Worm (Caenorhabditis elegans) whole organism, L3 larva: Measurements from ENCODE around the gene W03G1.2.

Experiments used
- aly-2 ChIP-seq: fragments of 150-350 bp; optimal IDR thresholded peaks from 2 replicates; lab custom pipeline; 2014; ENCODE audit warnings: missing biosample characterization, missing genetic modification characterization
- ama-1 ChIP-seq: fragments of 150-350 bp; optimal IDR thresholded peaks from 2 replicates; lab custom pipeline; 2018
- ceh-16 ChIP-seq: sonication (generic microtip); optimal IDR thresholded peaks from 2 replicates; lab custom pipeline; 2017; ENCODE audit warnings: missing biosample characterization, missing genetic modification characterization
- daf-12 ChIP-seq: fragments of 150-350 bp; optimal IDR thresholded peaks from 2 replicates; lab custom pipeline; 2014; ENCODE audit warnings: missing biosample characterization, missing genetic modification reagents, missing genetic modification characterization
- egl-27 ChIP-seq: sonication (generic microtip); optimal IDR thresholded peaks from 4 replicates; lab custom pipeline; 2017; ENCODE audit warnings: missing biosample characterization, missing genetic modification reagents, missing genetic modification characterization
- egl-5 ChIP-seq: fragments of 150-350 bp; optimal IDR thresholded peaks from 2 replicates; lab custom pipeline; 2017; ENCODE audit warnings: missing biosample characterization, missing genetic modification reagents, missing genetic modification characterization, inconsistent platforms
- elt-1 ChIP-seq: fragments of 150-350 bp; optimal IDR thresholded peaks from 2 replicates; lab custom pipeline; 2014; ENCODE audit warnings: missing biosample characterization, missing genetic modification characterization
- elt-2 ChIP-seq: sonication (generic microtip); optimal IDR thresholded peaks from 2 replicates; lab custom pipeline; 2016; ENCODE audit warnings: missing genetic modification reagents, mild to moderate bottlenecking, missing genetic modification characterization, missing compliant biosample characterization
- fkh-2 ChIP-seq: fragments of 150-350 bp; optimal IDR thresholded peaks from 2 replicates; lab custom pipeline; 2014; ENCODE audit warnings: missing biosample characterization, missing genetic modification reagents, missing genetic modification characterization
- fos-1 ChIP-seq: fragments of 150-350 bp; optimal IDR thresholded peaks from 2 replicates; lab custom pipeline; 2014; ENCODE audit warnings: missing biosample characterization, missing genetic modification characterization
- hmg-11 ChIP-seq: sonication (generic microtip); optimal IDR thresholded peaks from 2 replicates; lab custom pipeline; 2016; ENCODE audit warnings: missing genetic modification characterization, missing compliant biosample characterization
- jun-1 ChIP-seq: fragments of 150-350 bp; optimal IDR thresholded peaks from 2 replicates; lab custom pipeline; 2014; ENCODE audit warnings: missing biosample characterization, missing genetic modification reagents, missing genetic modification characterization
- lin-15B ChIP-seq: fragments of 150-350 bp; optimal IDR thresholded peaks from 2 replicates; lab custom pipeline; 2014; ENCODE audit warnings: missing biosample characterization, missing genetic modification characterization
- lin-39 ChIP-seq: fragments of 150-350 bp; optimal IDR thresholded peaks from 2 replicates; lab custom pipeline; 2018; ENCODE audit warnings: missing biosample characterization, missing genetic modification reagents, missing genetic modification characterization
- lsy-12 ChIP-seq: sonication (generic microtip); optimal IDR thresholded peaks from 2 replicates; lab custom pipeline; 2016; ENCODE audit warnings: mild to moderate bottlenecking, missing genetic modification characterization, missing compliant biosample characterization
- mdl-1 ChIP-seq: fragments of 150-350 bp; optimal IDR thresholded peaks from 2 replicates; lab custom pipeline; 2014; ENCODE audit warnings: missing biosample characterization, missing genetic modification characterization
- nfya-1 ChIP-seq: sonication (generic microtip); optimal IDR thresholded peaks from 2 replicates; lab custom pipeline; 2017; ENCODE audit warnings: missing genetic modification characterization, mild to moderate bottlenecking, missing compliant biosample characterization, antibody characterized with exemption, moderate library complexity; ENCODE audit not compliant: insufficient read depth
- nhr-11 ChIP-seq: fragments of 150-350 bp; optimal IDR thresholded peaks from 2 replicates; lab custom pipeline; 2014; ENCODE audit warnings: missing biosample characterization, missing genetic modification characterization
- nhr-12 ChIP-seq: fragments of 150-350 bp; optimal IDR thresholded peaks from 2 replicates; lab custom pipeline; 2014; ENCODE audit warnings: missing biosample characterization, missing genetic modification characterization
- nhr-237 ChIP-seq: fragments of 150-350 bp; optimal IDR thresholded peaks from 2 replicates; lab custom pipeline; 2014; ENCODE audit warnings: missing biosample characterization, missing genetic modification characterization
- nhr-43 ChIP-seq: sonication (generic microtip); optimal IDR thresholded peaks from 2 replicates; lab custom pipeline; 2016; ENCODE audit warnings: mild to moderate bottlenecking, missing genetic modification characterization, missing compliant biosample characterization; ENCODE audit not compliant: poor library complexity, severe bottlenecking
- nhr-76 ChIP-seq: fragments of 150-350 bp; sonication (generic microtip); optimal IDR thresholded peaks from 5 replicates; lab custom pipeline; 2014; ENCODE audit warnings: missing biosample characterization, missing genetic modification characterization
- pha-4 ChIP-seq: fragments of 150-350 bp; optimal IDR thresholded peaks from 2 replicates; lab custom pipeline; 2014; ENCODE audit warnings: missing biosample characterization, missing genetic modification reagents, missing genetic modification characterization
- sea-2 ChIP-seq: fragments of 150-350 bp; sonication (generic microtip); optimal IDR thresholded peaks from 4 replicates; lab custom pipeline; 2014; ENCODE audit warnings: missing biosample characterization, missing genetic modification reagents, missing genetic modification characterization
- skn-1 ChIP-seq: fragments of 150-350 bp; optimal IDR thresholded peaks from 2 replicates; lab custom pipeline; 2014; ENCODE audit warnings: missing biosample characterization, missing genetic modification characterization
- snpc-4 ChIP-seq: fragments of 150-350 bp; optimal IDR thresholded peaks from 2 replicates; lab custom pipeline; 2014; ENCODE audit warnings: missing biosample characterization, missing genetic modification characterization
- tbx-2 ChIP-seq: sonication (generic microtip); optimal IDR thresholded peaks from 2 replicates; lab custom pipeline; 2016; ENCODE audit warnings: mild to moderate bottlenecking, missing genetic modification characterization, missing compliant biosample characterization
- zag-1 ChIP-seq: fragments of 150-350 bp; optimal IDR thresholded peaks from 2 replicates; lab custom pipeline; 2014; ENCODE audit warnings: missing biosample characterization, missing genetic modification characterization
- ztf-11 ChIP-seq: fragments of 150-350 bp; optimal IDR thresholded peaks from 2 replicates; lab custom pipeline; 2014; ENCODE audit warnings: missing biosample characterization, missing genetic modification characterization
- ztf-4 ChIP-seq: fragments of 150-350 bp; optimal IDR thresholded peaks from 2 replicates; lab custom pipeline; 2014; ENCODE audit warnings: missing biosample characterization, missing genetic modification characterization

W03G1.2 gene

DNA sequence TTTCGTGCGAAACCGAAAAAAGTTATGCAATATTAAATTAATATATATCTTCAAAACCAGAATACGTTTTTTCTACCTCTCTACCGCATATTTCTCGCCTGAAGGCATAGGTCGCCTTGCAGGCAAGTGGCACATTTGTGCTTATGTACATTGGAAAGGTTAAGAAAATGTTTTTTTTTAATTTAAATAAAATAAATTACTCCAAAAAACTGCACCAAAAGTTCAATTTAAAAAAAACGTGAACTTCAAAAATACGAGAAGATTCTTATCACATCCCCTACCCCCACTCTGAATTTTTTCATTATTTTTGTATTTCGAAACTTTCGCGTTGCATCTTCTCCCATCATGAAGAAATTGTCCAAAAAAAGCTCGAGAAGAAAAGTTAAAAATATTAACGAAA lies at the start of gene W03G1.2:
W03G1.2 (plus strand) TSS at position 301 of the 400 bp plus-strand sequence.
- TF ChIP-seq daf-12 (tag; lab: Kevin White, UChicago) (no peak), aly-2 (tag; lab: Kevin White, UChicago) (no peak), elt-2 (tag; lab: Kevin White, UChicago) (no peak)

DNA sequence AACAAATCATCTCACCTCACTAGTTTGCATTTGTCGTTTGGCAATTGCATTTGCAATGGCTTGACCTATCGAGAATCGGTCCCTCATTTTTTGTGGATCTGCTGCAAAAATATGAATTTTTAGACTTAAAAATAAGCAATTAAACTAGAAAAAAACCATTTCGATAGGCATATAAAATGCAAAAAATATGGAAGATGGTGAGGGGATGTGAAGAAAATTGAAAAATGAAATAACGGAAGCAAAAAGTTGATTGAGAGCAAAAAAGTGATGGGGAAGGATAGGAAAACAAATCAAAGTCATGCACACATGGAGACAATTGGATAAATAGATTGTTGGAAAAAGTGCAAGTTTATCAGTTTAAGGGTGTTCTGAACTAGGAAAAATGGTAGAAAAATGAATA lies 43.4 kb upstream of the W03G1.2 start, which contains the start of gene npr-37:
npr-37 (minus strand) TSS at position 101 of the 400 bp plus-strand sequence.
- TF ChIP-seq nhr-76 (tag; lab: Kevin White, UChicago), result no peak
- TF ChIP-seq ama-1, result no peak
- TF ChIP-seq ztf-4, result no peak
- no peak for TF ChIP-seq nhr-43
- no peak for TF ChIP-seq fos-1
- TF ChIP-seq elt-1 (tag; lab: Kevin White, UChicago), result no peak
- no peak for TF ChIP-seq snpc-4
- TF ChIP-seq sea-2, result no peak
- no peak for TF ChIP-seq ztf-11 (tag; lab: Kevin White, UChicago)
- TF ChIP-seq mdl-1, result no peak
- TF ChIP-seq lsy-12 (tag; lab: Kevin White, UChicago), result no peak
- no peak for TF ChIP-seq tbx-2
- no peak for TF ChIP-seq lin-15B (tag; lab: Kevin White, UChicago)
- TF ChIP-seq nfya-1 (tag; lab: Kevin White, UChicago), result no peak
- TF ChIP-seq skn-1 (tag; lab: Kevin White, UChicago), result no peak
- no peak for TF ChIP-seq pha-4 (tag; lab: Kevin White, UChicago)
- TF ChIP-seq egl-27 (tag; lab: Kevin White, UChicago), result no peak
- TF ChIP-seq aly-2 (tag; lab: Kevin White, UChicago), result no peak
- no peak for TF ChIP-seq nhr-11
- TF ChIP-seq hmg-11, result no peak

DNA sequence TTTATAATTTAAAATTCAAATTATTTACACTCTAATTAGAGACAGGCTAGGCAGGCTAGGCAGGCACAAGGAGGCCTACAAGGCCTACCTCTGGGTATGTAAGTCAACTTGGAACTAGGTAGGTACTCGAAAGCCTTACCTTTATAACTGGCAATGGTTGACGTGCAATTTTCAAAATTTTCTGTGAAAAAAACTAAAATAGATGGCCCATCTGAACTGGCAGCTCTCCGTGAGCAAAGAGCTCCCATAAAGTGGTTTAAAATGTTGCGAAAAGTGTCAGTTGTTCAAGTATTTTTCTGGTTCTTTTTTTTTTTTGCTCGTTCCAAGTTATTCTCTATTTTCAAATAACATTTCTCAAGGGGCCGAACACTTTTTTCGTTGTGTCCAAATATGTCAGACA lies 40.4 kb upstream of the W03G1.2 start:
- TF ChIP-seq ceh-16 (tag; lab: Kevin White, UChicago) (no peak), nhr-12 (no peak), nfya-1 (tag; lab: Kevin White, UChicago) (no peak), egl-5 (tag; lab: Kevin White, UChicago) (peak; percentile 3), lin-39 (tag; lab: Kevin White, UChicago) (peak; percentile 9), mdl-1 (no peak)

DNA sequence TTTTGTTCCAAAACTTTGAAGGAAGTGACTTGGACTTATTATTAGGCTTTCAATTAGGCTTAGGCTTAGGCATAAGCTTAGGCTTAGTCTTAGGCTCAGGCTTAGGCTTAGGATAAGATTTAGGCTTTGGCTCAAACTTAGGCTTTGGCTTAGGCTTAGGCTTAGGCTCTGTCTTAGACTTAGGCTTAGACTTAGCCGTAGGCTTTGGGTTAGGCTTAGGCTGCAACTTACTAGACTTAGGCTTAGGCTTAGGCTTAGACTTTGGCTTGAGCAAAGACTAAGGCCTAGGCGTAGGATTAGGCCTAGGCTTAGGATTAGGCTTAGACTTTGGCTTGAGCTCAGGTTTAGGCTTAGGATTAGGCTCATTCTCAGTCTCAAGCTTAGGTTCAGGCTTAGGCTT lies 39.7 kb upstream of the W03G1.2 start:
- TF ChIP-seq zag-1 (tag; lab: Kevin White, UChicago) (no peak), jun-1 (tag; lab: Kevin White, UChicago) (no peak), mdl-1 (no peak)
- TF ChIP-seq, all 47 proteins: peak for 0

DNA sequence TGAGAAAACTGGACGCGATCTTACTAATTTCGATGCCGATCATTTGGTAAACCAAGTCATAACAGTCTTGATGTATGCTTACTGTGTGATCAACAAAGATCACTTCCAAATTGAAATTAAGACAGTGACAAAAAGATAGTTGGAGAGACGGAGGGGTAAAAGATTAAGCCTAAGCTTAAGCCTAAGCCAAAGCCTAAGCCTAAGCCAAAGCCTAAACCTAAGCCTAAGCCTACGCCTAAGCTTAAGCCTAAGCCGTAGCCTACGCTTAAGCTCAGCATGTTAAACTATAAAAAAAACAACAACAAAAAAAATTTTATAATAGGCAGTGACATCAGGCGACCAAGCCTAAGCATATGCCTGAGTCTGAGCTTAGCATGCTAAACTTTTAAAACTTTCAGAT lies 27.3 kb upstream of the W03G1.2 start:
- TF ChIP-seq elt-1 (tag; lab: Kevin White, UChicago) (no peak), nhr-237 (tag; lab: Kevin White, UChicago) (no peak), fkh-2 (no peak), zag-1 (tag; lab: Kevin White, UChicago) (no peak)

DNA sequence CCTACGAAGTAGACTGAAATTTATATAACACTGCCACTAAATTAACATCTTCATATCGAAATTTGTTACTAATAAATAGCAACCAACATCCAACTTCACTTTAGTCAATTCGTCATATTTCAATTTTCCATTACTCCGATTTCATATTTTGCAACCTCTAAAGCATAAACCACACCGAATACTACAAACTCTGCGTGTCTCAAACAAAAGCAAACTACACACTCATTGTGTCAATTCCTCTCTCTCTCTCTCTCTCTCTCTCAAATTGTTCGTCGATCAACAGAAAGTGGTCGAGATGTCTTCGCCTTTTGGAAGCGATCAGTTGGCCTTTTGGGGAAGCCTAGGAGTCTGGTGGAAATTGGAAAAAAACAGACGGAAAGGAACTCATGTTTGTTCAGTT lies 20.0 kb upstream of the W03G1.2 start:
- TF ChIP-seq elt-2 (tag; lab: Kevin White, UChicago) (no peak), pha-4 (tag; lab: Kevin White, UChicago) (peak; percentile 34)

DNA sequence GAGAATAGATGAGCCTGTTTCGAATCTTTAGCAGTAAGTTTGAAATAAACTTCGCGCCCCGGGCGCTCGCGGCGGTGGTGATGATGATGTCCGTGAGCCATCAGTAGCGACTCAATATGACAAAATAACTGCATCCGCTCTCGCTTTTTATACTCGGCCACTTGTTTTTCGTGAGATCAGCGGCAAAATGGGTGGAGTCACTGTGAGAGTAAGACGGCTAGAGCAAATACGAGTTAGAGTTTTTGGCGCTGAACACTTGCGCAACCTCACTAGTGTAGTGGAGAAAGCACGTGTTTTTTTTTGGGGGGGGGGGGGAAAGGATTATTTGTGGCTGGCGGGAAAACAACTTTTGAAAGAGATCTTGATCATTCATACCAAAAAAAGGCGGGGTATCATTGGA lies 18.1 kb upstream of the W03G1.2 start, which contains the start of gene W03G1.5:
W03G1.5 (minus strand) TSS at position 101 of the 400 bp plus-strand sequence.
- no peak for TF ChIP-seq snpc-4
- TF ChIP-seq lin-15B (tag; lab: Kevin White, UChicago), result peak; percentile 29
- TF ChIP-seq tbx-2, result no peak
- peak; percentile 36 for TF ChIP-seq pha-4 (tag; lab: Kevin White, UChicago)
